Fruit fly (Drosophila melanogaster) whole organism, embryonic: ENCODE measurements around the gene NaPi-III.

Experiments
- Ada2b ChIP-seq: fragments of 200-800 bp; sonication (Bioruptor generic); IDR thresholded peaks from 2 replicates; pipeline ENCODE4 v1.3.6; 2022; ENCODE audit warnings: missing biosample characterization, missing genetic modification characterization
- Asciz ChIP-seq: fragments of 200-800 bp; sonication (Bioruptor generic); optimal IDR thresholded peaks from 2 replicates; lab custom pipeline; 2017; ENCODE audit warnings: missing biosample characterization, mild to moderate bottlenecking, missing genetic modification characterization, missing genetic modification reagents
- Atf6 ChIP-seq: fragments of 200-800 bp; sonication (Bioruptor generic); IDR thresholded peaks from 2 replicates; pipeline ENCODE4 v1.3.6; 2022; ENCODE audit warnings: missing biosample characterization, missing genetic modification characterization
- B-H2 ChIP-seq: fragments of 200-800 bp; sonication (Bioruptor generic); optimal IDR thresholded peaks from 2 replicates; lab custom pipeline; 2018; ENCODE audit warnings: missing biosample characterization, mild to moderate bottlenecking, missing genetic modification characterization
- BEAF-32 ChIP-seq: fragments of 200-800 bp; sonication (Bioruptor generic); optimal IDR thresholded peaks from 3 replicates; lab custom pipeline; 2017; ENCODE audit warnings: missing biosample characterization, missing genetic modification characterization, mild to moderate bottlenecking, moderate library complexity, missing genetic modification reagents
- CG10267 ChIP-seq: fragments of 200-800 bp; sonication (Bioruptor generic); optimal IDR thresholded peaks from 2 replicates; lab custom pipeline; 2018; ENCODE audit warnings: missing biosample characterization, mild to moderate bottlenecking, missing genetic modification characterization, moderate library complexity
- CG10462 ChIP-seq: fragments of 200-800 bp; sonication (Bioruptor generic); optimal IDR thresholded peaks from 2 replicates; lab custom pipeline; 2016; ENCODE audit warnings: missing biosample characterization, missing genetic modification characterization
- CG11504 ChIP-seq: fragments of 200-800 bp; sonication (Bioruptor generic); optimal IDR thresholded peaks from 3 replicates; lab custom pipeline; 2019; ENCODE audit warnings: missing biosample characterization, mild to moderate bottlenecking, missing genetic modification characterization, moderate library complexity
- CG12659 ChIP-seq: fragments of 200-800 bp; sonication (Bioruptor generic); optimal IDR thresholded peaks from 3 replicates; lab custom pipeline; 2017; ENCODE audit warnings: mild to moderate bottlenecking, missing biosample characterization, missing genetic modification reagents, missing genetic modification characterization
- CG13296 ChIP-seq: fragments of 200-800 bp; sonication (Bioruptor generic); optimal IDR thresholded peaks from 3 replicates; lab custom pipeline; 2018; ENCODE audit warnings: missing biosample characterization, mild to moderate bottlenecking, missing genetic modification characterization
- CG13775 ChIP-seq: fragments of 200-800 bp; sonication (Bioruptor generic); optimal IDR thresholded peaks from 3 replicates; lab custom pipeline; 2017; ENCODE audit warnings: missing biosample characterization, mild to moderate bottlenecking, missing genetic modification characterization
- CG1529 ChIP-seq: fragments of 200-800 bp; sonication (Bioruptor generic); optimal IDR thresholded peaks from 3 replicates; lab custom pipeline; 2018; ENCODE audit warnings: missing biosample characterization, missing genetic modification characterization
- CG17186 ChIP-seq: fragments of 200-800 bp; sonication (Bioruptor generic); optimal IDR thresholded peaks from 3 replicates; lab custom pipeline; 2017; ENCODE audit warnings: missing biosample characterization, missing genetic modification reagents, missing genetic modification characterization
- CG2199 ChIP-seq: fragments of 200-800 bp; sonication (Bioruptor generic); IDR thresholded peaks from 3 replicates; pipeline ENCODE4 v1.3.6; 2022; ENCODE audit warnings: missing biosample characterization, missing genetic modification characterization
- CG6689 ChIP-seq: fragments of 200-800 bp; sonication (Bioruptor generic); IDR thresholded peaks from 2 replicates; pipeline ENCODE4 v1.3.6; 2022; ENCODE audit warnings: missing biosample characterization, missing genetic modification characterization
- CG7556 ChIP-seq: fragments of 200-800 bp; sonication (Bioruptor generic); optimal IDR thresholded peaks from 2 replicates; lab custom pipeline; 2017; ENCODE audit warnings: missing biosample characterization, mild to moderate bottlenecking, missing genetic modification characterization
- CTCF ChIP-seq: fragments of 200-800 bp; sonication (Bioruptor generic); optimal IDR thresholded peaks from 2 replicates; lab custom pipeline; 2017; ENCODE audit warnings: missing biosample characterization, mild to moderate bottlenecking, missing genetic modification characterization, moderate library complexity
- CkIIα-i1 ChIP-seq: fragments of 200-800 bp; sonication (Bioruptor generic); IDR thresholded peaks from 2 replicates; pipeline ENCODE4 v1.3.6; 2022; ENCODE audit warnings: missing biosample characterization, missing genetic modification characterization
- E2f1 ChIP-seq: fragments of 200-800 bp; sonication (Bioruptor generic); IDR thresholded peaks from 2 replicates; pipeline ENCODE4 v1.3.6; 2022; ENCODE audit warnings: missing biosample characterization, missing genetic modification characterization
- Hand ChIP-seq: fragments of 200-800 bp; sonication (Bioruptor generic); optimal IDR thresholded peaks from 2 replicates; lab custom pipeline; 2017; ENCODE audit warnings: mild to moderate bottlenecking, missing biosample characterization, missing genetic modification reagents, missing genetic modification characterization
- Hmr ChIP-seq: fragments of 200-800 bp; sonication (Bioruptor generic); optimal IDR thresholded peaks from 3 replicates; lab custom pipeline; 2017; ENCODE audit warnings: mild to moderate bottlenecking, missing biosample characterization, missing genetic modification reagents, missing genetic modification characterization
- MBD-R2 ChIP-seq: fragments of 200-800 bp; sonication (Bioruptor generic); IDR thresholded peaks from 2 replicates; pipeline ENCODE4 v1.3.6; 2022; ENCODE audit warnings: missing biosample characterization, missing genetic modification characterization
- NC2β ChIP-seq: fragments of 200-800 bp; sonication (Bioruptor generic); optimal IDR thresholded peaks from 2 replicates; lab custom pipeline; 2016; ENCODE audit warnings: missing biosample characterization, missing genetic modification characterization
- NfI ChIP-seq: fragments of 200-800 bp; sonication (Bioruptor generic); optimal IDR thresholded peaks from 3 replicates; lab custom pipeline; 2018; ENCODE audit warnings: missing biosample characterization, mild to moderate bottlenecking, missing genetic modification characterization, moderate library complexity
- Pdp1 ChIP-seq, 2 experiments: fragments of 200-800 bp; sonication (Bioruptor generic); optimal IDR thresholded peaks; 3 replicates each; lab custom pipeline; 2016; ENCODE audit warnings: missing biosample characterization in 2 of 2, missing genetic modification characterization in 2 of 2, mild to moderate bottlenecking in 1 of 2, moderate library complexity in 1 of 2
- Taf1 ChIP-seq: fragments of 200-800 bp; sonication (Bioruptor generic); IDR thresholded peaks from 2 replicates; pipeline ENCODE4 v1.3.6; 2022; ENCODE audit warnings: missing biosample characterization, missing genetic modification characterization
- Trl ChIP-seq, 3 experiments: fragments of >200 bp in 2 of 3; fragments of 200-800 bp in 1 of 3; sonication (Bioruptor generic) in 1 of 3; optimal IDR thresholded peaks; 2 replicates in 1 of 3; 3 replicates in 2 of 3; lab custom pipeline; 2016 to 2017; ENCODE audit warnings: missing biosample characterization in 1 of 3, missing genetic modification characterization in 1 of 3
- abd-A ChIP-seq: fragments of 200-800 bp; sonication (Bioruptor generic); optimal IDR thresholded peaks from 3 replicates; lab custom pipeline; 2019; ENCODE audit warnings: missing biosample characterization, mild to moderate bottlenecking, missing genetic modification characterization, moderate library complexity
- bab2 ChIP-seq: fragments of 200-800 bp; sonication (Bioruptor generic); optimal IDR thresholded peaks from 2 replicates; lab custom pipeline; 2016; ENCODE audit warnings: missing biosample characterization, missing genetic modification characterization
- chn ChIP-seq: fragments of 200-800 bp; sonication (Bioruptor generic); optimal IDR thresholded peaks from 2 replicates; lab custom pipeline; 2016; ENCODE audit warnings: missing biosample characterization, missing genetic modification characterization
- corto ChIP-seq: fragments of 200-800 bp; sonication (Bioruptor generic); optimal IDR thresholded peaks from 2 replicates; lab custom pipeline; 2016; ENCODE audit warnings: missing biosample characterization, mild to moderate bottlenecking, missing genetic modification characterization, moderate library complexity
- cwo ChIP-seq: fragments of 200-800 bp; sonication (Bioruptor generic); optimal IDR thresholded peaks from 3 replicates; lab custom pipeline; 2017; ENCODE audit warnings: missing biosample characterization, missing genetic modification characterization, mild to moderate bottlenecking, moderate library complexity, missing genetic modification reagents
- exex ChIP-seq: fragments of 200-800 bp; sonication (Bioruptor generic); optimal IDR thresholded peaks from 4 replicates; lab custom pipeline; 2018; ENCODE audit warnings: missing biosample characterization, mild to moderate bottlenecking, missing genetic modification characterization, moderate library complexity
- ftz-f1 ChIP-seq: fragments of 200-800 bp; sonication (Bioruptor generic); optimal IDR thresholded peaks from 2 replicates; lab custom pipeline; 2016; ENCODE audit warnings: missing biosample characterization, missing genetic modification characterization
- hkb ChIP-seq, 2 experiments: fragments of 200-800 bp in 1 of 2; fragments of >200 bp in 1 of 2; sonication (Bioruptor generic) in 1 of 2; IDR thresholded peaks in 1 of 2; optimal IDR thresholded peaks in 1 of 2; 2 replicates each; pipeline versions ENCODE4 v1.3.6 to Lab custom; 2017 to 2022; ENCODE audit warnings: missing biosample characterization in 1 of 2, missing genetic modification characterization in 1 of 2
- nau ChIP-seq: fragments of 200-800 bp; sonication (Bioruptor generic); optimal IDR thresholded peaks from 3 replicates; lab custom pipeline; 2017; ENCODE audit warnings: missing biosample characterization, mild to moderate bottlenecking, missing genetic modification characterization, missing genetic modification reagents
- nom ChIP-seq: fragments of 200-800 bp; sonication (Bioruptor generic); optimal IDR thresholded peaks from 2 replicates; lab custom pipeline; 2017; ENCODE audit warnings: missing biosample characterization, missing genetic modification characterization, mild to moderate bottlenecking, moderate library complexity, missing genetic modification reagents
- odd ChIP-seq: fragments of 200-800 bp; sonication (Bioruptor generic); optimal IDR thresholded peaks from 2 replicates; lab custom pipeline; 2017; ENCODE audit warnings: missing biosample characterization, mild to moderate bottlenecking, missing genetic modification characterization
- phol ChIP-seq: fragments of 200-800 bp; sonication (Bioruptor generic); optimal IDR thresholded peaks from 3 replicates; lab custom pipeline; 2018; ENCODE audit warnings: missing biosample characterization, mild to moderate bottlenecking, missing genetic modification characterization, moderate library complexity
- pzg ChIP-seq: fragments of 200-800 bp; sonication (Bioruptor generic); optimal IDR thresholded peaks from 3 replicates; lab custom pipeline; 2018; ENCODE audit warnings: missing biosample characterization, mild to moderate bottlenecking, missing genetic modification characterization, moderate library complexity
- run ChIP-seq: fragments of 200-800 bp; sonication (Bioruptor generic); optimal IDR thresholded peaks from 3 replicates; lab custom pipeline; 2018; ENCODE audit warnings: missing biosample characterization, mild to moderate bottlenecking, missing genetic modification characterization
- sens ChIP-seq: fragments of 200-800 bp; sonication (Bioruptor generic); peaks from one replicate; lab custom pipeline; 2016; ENCODE audit warnings: missing biosample characterization, missing genetic modification characterization
- sug ChIP-seq: fragments of 200-800 bp; optimal IDR thresholded peaks from 2 replicates; lab custom pipeline; 2019; ENCODE audit warnings: missing biosample characterization, mild to moderate bottlenecking, missing genetic modification characterization, moderate library complexity
- twi ChIP-seq: fragments of 200-800 bp; optimal IDR thresholded peaks from 2 replicates; lab custom pipeline; 2019; ENCODE audit warnings: missing biosample characterization, mild to moderate bottlenecking, missing genetic modification characterization, moderate library complexity
- vvl ChIP-seq: fragments of 200-800 bp; sonication (Bioruptor generic); IDR thresholded peaks from 2 replicates; pipeline ENCODE4 v1.3.6; 2022; ENCODE audit warnings: missing biosample characterization, missing genetic modification characterization
- yki ChIP-seq: fragments of >200 bp; optimal IDR thresholded peaks from 3 replicates; lab custom pipeline; 2018

Gene NaPi-III

DNA sequence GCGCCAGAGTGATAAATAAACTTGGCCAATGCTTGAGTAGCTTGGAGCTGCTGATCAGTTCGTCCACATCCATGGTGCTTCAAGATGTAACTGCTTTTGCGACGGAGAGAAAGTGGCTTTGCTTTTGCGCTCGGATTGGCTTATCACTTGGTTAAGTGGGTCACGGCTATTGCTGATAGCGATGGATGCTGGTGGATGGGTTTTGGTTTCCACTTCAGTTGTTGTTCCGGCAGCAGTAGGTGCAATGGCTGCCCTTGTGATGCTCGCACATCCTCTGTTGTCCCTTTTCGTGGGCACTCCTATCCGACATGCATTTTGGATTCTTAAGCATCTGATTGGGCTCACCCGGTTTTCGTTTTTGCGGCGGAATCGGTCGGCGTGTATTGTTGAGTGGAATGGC lies 28.9 kb upstream of the NaPi-III start:
- no peak for TF ChIP-seq twi (tag; lab: Kevin White, UChicago)
- TF ChIP-seq sens (GFP tag; lab: Kevin White, UChicago) = peak; percentile 57

DNA sequence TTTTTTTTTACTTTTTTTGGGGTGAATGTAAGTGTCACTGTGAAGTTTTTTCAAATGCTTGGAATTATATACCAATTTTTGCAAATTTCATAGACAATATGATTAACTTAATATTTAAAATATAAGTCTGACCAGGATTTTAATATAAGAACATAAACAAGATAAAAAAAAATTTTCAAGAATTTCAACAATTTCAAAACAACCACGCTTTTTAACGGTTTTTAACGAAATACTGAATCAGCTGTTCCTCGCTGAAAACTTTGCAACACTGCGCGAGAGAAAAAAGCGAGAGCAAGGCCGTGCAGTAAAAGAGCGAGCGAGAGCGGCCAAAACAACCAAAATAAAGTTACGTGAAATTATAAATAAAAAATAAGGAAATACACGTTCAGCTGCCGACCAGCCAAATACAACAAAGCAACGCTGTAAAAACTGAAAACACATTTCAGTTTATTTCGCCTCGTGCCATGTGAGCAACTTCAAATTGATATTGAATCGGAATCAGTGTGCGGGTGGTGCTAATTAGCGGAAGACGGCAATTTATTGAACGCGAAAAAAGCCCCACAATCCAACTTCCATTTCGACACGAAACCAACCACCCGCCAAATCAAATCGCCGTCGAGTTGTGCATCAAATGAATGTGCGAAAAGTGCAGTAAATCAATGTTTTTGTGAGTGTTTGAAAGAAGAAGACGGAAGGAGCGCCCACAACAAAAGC lies 26.8 kb upstream of the NaPi-III start, which contains the start of the genes CG46439, Iyd and CG33947:
CG46439 (minus strand) TSS at position 51 of the 714 bp plus-strand sequence.
Iyd (minus strand) TSS at position 51 of the 714 bp plus-strand sequence.
CG33947 (plus strand) TSS at position 302 of the 714 bp plus-strand sequence.
- TF ChIP-seq Trl (optimal IDR thresholded peaks at IDR 0.05; lab: Kevin White, UChicago) (peak; percentile 89 to 92), Trl (GFP tag; optimal IDR thresholded peaks at IDR 0.05; lab: Kevin White, UChicago) (peak; percentile 60), CG13296 (GFP tag; lab: Kevin White, UChicago) (peak; percentile 38), Ada2b (GFP tag; lab: Robert Waterston, UW) (no peak), CG2199 (GFP tag; lab: Robert Waterston, UW) (0 out of 3 replicates have a peak, but pooled peaks have one; percentile 13), Atf6 (GFP tag; lab: Robert Waterston, UW) (peak; percentile 56), BEAF-32 (no peak), chn (peak; percentile 4), Hmr (no peak), CkIIα-i1 (GFP tag; lab: Robert Waterston, UW) (no peak), hkb (optimal IDR thresholded peaks at IDR 0.05; lab: Kevin White, UChicago) (no peak), hkb (GFP tag; IDR thresholded peaks at IDR 0.05; lab: Robert Waterston, UW) (peak; percentile 37; the same call in 1 of the 2 replicates), cwo (GFP tag; lab: Kevin White, UChicago) (peak; percentile 28), nom (GFP tag; lab: Kevin White, UChicago) (peak; percentile 95), sens (GFP tag; lab: Kevin White, UChicago) (peak; percentile 82), MBD-R2 (GFP tag; lab: Robert Waterston, UW) (peak; percentile 28; the same call in 1 of the 2 replicates), CG13775 (GFP tag; lab: Kevin White, UChicago) (no peak), NC2β (peak; percentile 26), vvl (GFP tag; lab: Robert Waterston, UW) (peak; percentile 14; the same call in 1 of the 2 replicates), CG1529 (GFP tag; lab: Kevin White, UChicago) (no peak), CG10462 (GFP tag; lab: Kevin White, UChicago) (no peak), CG7556 (GFP tag; lab: Kevin White, UChicago) (peak; percentile 24), E2f1 (GFP tag; lab: Robert Waterston, UW) (peak; percentile 55; the same call in 1 of the 2 replicates), bab2 (no peak), Asciz (GFP tag; lab: Kevin White, UChicago) (peak; percentile 9), B-H2 (GFP tag; lab: Kevin White, UChicago) (peak; percentile 6), CTCF (GFP tag; lab: Kevin White, UChicago) (peak; percentile 23), odd (GFP tag; lab: Kevin White, UChicago) (no peak), CG11504 (tag; lab: Kevin White, UChicago) (peak; percentile 18), phol (no peak), abd-A (tag; lab: Kevin White, UChicago) (peak; percentile 38), sug (tag; lab: Kevin White, UChicago) (peak; percentile 11), Taf1 (GFP tag; lab: Robert Waterston, UW) (no peak), pzg (peak; percentile 37), corto (GFP tag; lab: Kevin White, UChicago) (peak; percentile 16), ftz-f1 (GFP tag; lab: Kevin White, UChicago) (peak; percentile 82), Hand (GFP tag; lab: Kevin White, UChicago) (peak; percentile 58), CG10267 (tag; lab: Kevin White, UChicago) (peak; percentile 95), nau (GFP tag; lab: Kevin White, UChicago) (peak; percentile 59), CG12659 (GFP tag; lab: Kevin White, UChicago) (peak; percentile 46), run (tag; lab: Kevin White, UChicago) (no peak), NfI (GFP tag; lab: Kevin White, UChicago) (peak; percentile 26), exex (tag; lab: Kevin White, UChicago) (peak; percentile 32), yki (peak; percentile 52), CG17186 (GFP tag; lab: Kevin White, UChicago) (no peak), CG6689 (GFP tag; lab: Robert Waterston, UW) (peak; percentile 24; the same call in 1 of the 2 replicates), Pdp1 (GFP tag; optimal IDR thresholded peaks at IDR 0.05; lab: Kevin White, UChicago) (peak in 1 of 2 experiments; percentile 87)
